Worm (Caenorhabditis elegans) whole organism, L4/young adult: ENCODE results near the gene cyl-1.

Experiments
- W03F9.2 ChIP-seq: fragments of 150-350 bp; optimal IDR thresholded peaks from 2 replicates; lab custom pipeline; 2014; ENCODE audit warnings: missing biosample characterization, missing genetic modification characterization
- dao-5 ChIP-seq: sonication (generic microtip); optimal IDR thresholded peaks from 2 replicates; lab custom pipeline; 2016; ENCODE audit warnings: missing genotype, missing genetic modification characterization, moderate library complexity, missing compliant biosample characterization
- him-1 ChIP-seq: sonication (generic microtip); optimal IDR thresholded peaks from 2 replicates; lab custom pipeline; 2016; ENCODE audit warnings: missing genotype, missing genetic modification reagents, missing genetic modification characterization, missing compliant biosample characterization

Gene cyl-1

DNA sequence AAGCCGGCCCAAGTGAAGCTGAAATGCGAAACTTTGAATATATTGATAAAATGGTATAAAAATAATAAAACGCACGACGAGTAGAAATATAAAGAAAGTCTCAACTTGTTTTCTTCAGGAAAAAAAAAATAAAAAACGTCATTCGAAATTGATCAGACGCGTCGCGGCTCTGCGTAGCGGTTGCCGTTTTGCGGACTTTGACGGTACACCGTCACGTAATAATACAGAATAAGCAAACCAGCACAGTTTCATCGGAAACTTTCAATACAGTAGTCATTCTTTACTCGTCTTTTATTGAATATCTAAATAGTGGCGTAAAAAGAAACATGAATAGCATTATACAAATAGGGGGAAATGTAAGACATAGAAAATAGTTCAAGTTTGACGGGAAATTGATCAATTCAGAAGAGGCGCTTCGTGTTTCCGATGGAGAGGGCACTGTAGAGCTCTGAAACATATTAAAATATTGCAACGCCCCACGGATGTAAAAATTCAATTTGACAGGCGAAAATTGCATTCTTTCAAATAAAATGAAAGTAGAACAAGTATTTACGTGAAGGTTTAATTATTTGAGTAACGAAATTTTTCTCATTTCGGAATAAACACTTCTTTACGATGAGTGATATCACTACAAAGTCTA, at the start of gene cyl-1, which contains the start of gene C52E4.7:
TSS of gene cyl-1 (minus strand) at position 18 of the 640 bp plus-strand sequence.
TSS of gene C52E4.7 (plus strand) at position 590 of the 640 bp plus-strand sequence.
- TF ChIP-seq W03F9.2 (tag; lab: Kevin White, UChicago) (peak; percentile 51), him-1 (tag; lab: Kevin White, UChicago) (no peak)

DNA sequence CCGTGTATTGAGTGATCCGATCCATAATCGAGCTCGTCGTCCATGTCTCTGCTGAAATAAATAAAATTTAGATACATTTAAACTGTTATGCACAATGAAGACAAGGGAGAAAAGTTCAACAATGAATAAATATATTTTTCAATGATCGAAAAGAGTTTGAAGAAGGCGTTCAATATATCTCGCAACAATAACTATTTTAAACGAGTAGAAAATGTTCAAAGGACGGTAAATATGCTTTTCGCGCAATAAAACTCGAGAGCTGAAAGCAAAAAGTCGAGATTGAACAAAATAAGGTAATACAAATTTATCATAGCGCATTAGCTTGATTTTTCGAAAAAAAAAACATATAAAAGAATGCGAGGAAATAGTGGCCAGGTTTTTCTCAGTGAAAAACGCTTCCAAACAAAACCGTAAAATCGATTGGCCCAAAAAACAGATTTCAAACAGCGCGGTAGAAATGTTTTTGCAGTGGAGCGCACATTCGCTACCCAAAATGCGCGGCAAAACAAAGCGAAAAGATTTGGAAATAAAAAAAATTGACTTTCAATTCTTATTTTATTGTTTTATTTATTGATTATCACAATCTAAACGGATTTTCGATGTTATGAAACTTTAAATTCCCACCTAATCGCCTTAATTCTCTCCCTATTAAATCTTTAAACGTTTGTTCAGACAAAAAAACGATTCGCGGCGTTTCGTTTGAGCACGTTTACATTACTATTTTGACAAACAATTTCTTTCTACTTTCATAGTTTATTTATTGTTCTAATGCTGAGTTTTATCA, 47.5 kb upstream of the cyl-1 start, which contains the start of the genes kup-1 and F10C2.4:
TSS of gene kup-1 (minus strand) at position 51 of the 784 bp plus-strand sequence.
TSS of gene F10C2.4 (plus strand) at position 734 of the 784 bp plus-strand sequence.
- no peak for TF ChIP-seq dao-5
- no peak for TF ChIP-seq W03F9.2 (tag; lab: Kevin White, UChicago)
- no peak for TF ChIP-seq him-1 (tag; lab: Kevin White, UChicago)

DNA sequence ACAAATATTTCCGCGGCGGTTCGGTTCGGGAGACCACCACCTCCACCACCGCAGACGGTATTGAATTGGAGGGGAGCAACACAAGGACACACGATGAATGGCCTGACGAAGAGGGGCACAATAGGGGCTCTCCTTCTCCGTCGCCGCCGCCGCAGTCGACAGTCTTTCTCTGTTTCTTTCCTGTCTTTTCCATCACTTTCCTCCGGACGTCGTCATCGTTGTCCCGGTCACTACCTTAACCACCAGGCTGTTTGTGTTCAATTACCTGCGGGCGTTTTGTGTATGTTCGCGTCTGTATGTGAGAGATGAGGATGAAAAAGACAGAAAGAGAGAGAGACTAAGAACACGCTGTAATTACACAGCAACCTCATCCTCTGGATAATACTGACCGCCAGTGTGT, 46.2 kb upstream of the cyl-1 start:
- TF ChIP-seq W03F9.2 (tag; lab: Kevin White, UChicago) (no peak), him-1 (tag; lab: Kevin White, UChicago) (no peak), dao-5 (no peak)

DNA sequence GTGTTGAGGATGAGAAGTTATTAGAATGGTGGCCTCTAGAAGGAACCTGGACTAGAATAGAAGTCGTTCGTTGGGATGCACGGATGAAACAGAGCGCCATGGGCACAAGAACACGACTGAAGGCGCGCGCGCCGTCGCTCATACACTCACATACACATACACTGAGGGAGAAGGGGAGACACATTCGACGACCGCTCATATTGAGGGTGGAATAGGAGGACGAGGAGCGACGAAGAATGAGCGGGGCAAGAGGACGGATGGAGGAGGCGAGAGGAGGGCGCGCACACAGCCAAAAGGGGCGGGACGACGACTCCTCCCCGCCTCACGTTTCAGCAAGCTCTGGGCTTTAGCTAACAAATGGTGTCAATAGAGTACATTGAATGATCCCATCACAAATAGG, 45.3 kb upstream of the cyl-1 start:
- TF ChIP-seq W03F9.2 (tag; lab: Kevin White, UChicago): no peak
- no peak for TF ChIP-seq dao-5
- TF ChIP-seq him-1 (tag; lab: Kevin White, UChicago): peak; percentile 60

DNA sequence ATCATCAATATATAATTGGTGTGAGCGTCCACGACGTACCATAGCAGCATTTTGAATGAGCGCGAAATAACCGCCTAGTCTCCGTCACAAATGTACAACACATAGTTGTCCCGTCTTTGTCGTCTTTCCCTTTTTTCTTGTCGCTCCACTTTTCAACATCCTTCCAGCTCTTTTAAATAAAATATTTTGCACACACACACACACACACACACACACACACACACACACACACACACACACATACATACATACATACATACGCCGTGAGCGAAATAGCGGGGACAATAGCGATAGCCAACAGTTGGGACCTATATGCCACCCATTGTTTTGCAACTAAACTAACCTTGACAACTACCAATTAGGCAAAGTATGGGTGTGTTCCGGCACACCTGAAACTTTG, 44.8 kb upstream of the cyl-1 start:
- TF ChIP-seq him-1 (tag; lab: Kevin White, UChicago) (no peak), dao-5 (no peak), W03F9.2 (tag; lab: Kevin White, UChicago) (no peak)

DNA sequence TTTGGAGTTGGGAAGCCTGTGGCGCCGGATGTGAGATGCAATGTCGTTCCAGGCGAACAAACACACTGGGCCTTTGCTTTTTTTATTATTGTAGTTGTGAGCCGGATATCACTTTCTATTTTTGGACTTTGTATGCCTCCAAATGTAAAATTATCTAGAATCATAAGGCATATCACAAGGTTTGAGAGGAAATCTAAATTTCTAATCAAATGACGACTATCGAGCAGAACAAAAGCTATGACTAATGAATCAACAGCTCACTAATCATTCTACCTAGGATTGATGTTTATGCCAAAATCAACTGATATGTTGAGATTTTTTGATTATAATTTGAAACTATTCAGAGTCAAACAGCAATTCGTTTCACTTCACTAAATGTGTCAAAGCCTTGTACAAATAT, 44.4 kb upstream of the cyl-1 start:
- TF ChIP-seq him-1 (tag; lab: Kevin White, UChicago) (no peak), dao-5 (no peak), W03F9.2 (tag; lab: Kevin White, UChicago) (no peak)

DNA sequence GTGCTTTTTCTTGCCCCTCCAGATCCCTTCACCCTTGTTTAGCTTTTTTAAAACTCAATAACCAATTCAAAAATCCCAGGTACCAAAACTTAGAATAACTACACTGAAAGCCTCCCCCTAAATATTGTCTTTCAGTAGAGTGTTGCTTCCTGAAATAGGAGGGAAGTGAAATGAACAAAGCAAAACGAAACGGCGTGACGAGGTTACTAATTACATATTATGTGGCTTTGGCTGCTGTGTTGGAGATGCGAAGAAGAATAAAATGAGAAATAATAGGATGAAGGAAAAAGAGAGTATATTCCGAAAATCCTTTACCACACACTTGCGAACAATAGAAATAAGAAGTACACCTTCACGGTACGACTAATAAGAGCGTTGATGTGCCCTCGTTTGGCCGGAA, 42.6 kb upstream of the cyl-1 start:
- no peak for TF ChIP-seq W03F9.2 (tag; lab: Kevin White, UChicago)
- TF ChIP-seq him-1 (tag; lab: Kevin White, UChicago): no peak
- no peak for TF ChIP-seq dao-5

DNA sequence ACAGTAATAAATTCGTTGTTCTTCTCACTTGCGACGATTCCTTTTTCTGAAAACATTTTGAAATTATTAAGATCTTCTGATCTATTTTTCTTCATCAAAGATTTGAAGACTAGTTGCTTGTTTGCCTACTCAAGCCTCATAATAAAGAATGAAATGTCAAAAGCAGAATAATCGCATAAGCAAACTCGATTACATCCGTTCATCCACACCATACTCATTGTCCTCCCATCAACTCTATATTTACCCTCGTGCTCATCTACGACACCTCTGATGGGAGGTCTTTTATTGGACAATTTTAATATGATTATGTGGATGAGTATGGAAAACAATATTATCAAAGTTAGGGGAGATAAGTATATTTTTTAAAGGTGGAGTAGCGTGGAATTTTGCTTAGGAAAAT, 40.3 kb upstream of the cyl-1 start:
- TF ChIP-seq him-1 (tag; lab: Kevin White, UChicago) (no peak), W03F9.2 (tag; lab: Kevin White, UChicago) (no peak), dao-5 (no peak)

DNA sequence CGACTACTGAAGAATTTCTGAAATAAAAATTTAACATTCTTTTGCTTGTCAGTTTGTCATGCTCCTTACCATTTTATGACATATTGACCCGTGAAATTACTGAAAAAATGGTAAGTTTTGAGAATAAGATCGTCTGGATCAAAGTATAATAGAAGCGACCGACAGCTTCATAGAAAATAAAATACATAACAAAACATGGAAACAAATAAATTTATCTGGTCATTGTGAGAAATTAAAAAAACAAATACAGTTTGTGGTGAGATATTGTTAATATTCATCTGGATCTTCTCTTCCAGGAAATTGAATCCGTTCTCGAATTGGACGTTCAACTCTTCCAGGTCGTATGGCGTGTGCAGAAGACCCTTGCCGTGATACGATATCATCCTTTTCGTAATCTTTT, 38.5 kb upstream of the cyl-1 start, which contains the start of gene pkc-1:
TSS of gene pkc-1 (minus strand) at position 101 of the 400 bp plus-strand sequence.
- TF ChIP-seq dao-5: no peak
- no peak for TF ChIP-seq him-1 (tag; lab: Kevin White, UChicago)
- no peak for TF ChIP-seq W03F9.2 (tag; lab: Kevin White, UChicago)

DNA sequence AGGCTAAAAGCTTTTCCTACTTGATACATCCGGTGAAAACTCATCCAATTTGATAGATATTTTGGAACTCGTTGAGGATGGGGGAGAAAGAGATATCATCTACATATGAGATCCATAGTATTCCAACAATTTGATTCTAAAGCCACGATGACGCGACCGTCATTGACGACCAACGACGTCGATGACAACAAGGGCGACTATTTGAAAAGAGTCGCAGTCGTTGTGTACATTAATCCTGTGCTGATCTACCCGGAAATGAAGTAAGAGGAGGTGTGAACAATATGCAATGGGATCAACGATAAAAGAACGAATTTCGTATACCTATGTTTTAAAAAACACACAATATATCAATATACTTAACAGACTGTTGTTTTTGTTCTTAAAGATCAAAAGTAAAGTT, 34.6 kb upstream of the cyl-1 start:
- TF ChIP-seq W03F9.2 (tag; lab: Kevin White, UChicago): no peak
- no peak for TF ChIP-seq dao-5
- TF ChIP-seq him-1 (tag; lab: Kevin White, UChicago): no peak

DNA sequence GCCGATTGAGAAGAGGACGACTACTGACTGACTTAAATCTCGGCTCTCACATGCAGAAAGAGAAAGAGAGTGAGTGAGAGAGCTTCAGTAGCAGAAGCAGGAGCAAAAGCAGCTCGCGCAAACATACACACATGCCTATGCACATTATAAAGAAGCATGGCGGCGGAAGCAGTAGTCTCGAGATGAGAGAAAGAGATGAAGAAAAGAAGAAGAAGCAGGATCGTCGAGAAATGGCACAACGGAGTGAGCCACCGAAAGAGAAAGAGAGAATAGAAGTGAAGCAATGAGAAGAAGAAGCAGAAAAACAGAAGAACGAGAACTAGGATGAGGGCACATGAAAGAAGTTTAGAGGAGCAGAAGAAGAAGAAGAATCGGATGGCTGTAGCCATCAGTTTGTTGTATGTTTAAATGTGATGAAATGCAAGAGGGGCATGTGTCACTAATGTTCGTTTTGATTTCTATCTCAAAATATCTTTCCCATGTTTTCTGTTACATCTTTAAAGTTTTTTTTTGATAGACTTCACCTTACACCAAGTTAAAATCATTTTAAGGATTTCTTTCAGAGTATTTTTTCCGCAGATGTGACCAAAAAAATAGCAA, 33.5 kb upstream of the cyl-1 start:
- TF ChIP-seq dao-5 (no peak), him-1 (tag; lab: Kevin White, UChicago) (peak; percentile 80)

DNA sequence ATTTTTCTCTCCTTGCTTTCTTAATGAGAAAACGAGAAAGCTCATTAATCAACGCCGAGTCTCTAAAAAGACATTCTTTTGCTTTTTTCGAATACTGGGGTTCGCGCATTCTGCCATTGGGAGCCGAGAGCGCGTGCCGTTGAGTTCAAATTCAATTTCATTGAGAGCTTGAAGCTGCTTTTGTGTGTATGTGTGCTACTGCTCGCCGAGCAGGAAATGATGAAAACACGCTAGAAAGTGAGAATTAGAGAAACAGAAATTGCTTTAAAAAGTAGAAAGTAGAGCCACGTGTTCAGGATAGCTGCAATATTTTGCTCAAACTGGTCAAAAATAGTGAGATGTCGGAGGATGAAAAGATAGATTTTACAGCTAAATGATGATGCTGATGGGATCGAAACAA, 32.2 kb upstream of the cyl-1 start:
- TF ChIP-seq W03F9.2 (tag; lab: Kevin White, UChicago) (no peak), him-1 (tag; lab: Kevin White, UChicago) (peak; percentile 4)

DNA sequence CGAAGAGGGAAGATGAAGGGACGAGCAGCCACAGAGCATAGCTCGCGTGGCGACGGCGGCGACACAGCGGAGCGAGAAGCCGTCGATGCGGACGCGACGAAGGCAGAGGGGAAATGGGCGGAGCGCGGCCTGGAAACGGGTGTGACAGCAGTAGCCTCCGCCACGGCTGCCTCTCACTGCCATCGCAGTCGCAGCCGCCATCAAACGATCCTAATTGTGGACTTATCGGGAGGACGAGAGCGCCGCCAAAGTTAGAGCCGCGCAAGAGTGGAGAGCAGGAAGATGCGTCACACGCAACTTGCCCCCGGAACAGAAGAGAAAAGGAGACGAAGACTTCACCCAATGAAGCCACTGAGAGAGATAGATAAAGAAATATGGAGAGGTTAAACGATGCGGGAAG, 30.8 kb upstream of the cyl-1 start:
- TF ChIP-seq him-1 (tag; lab: Kevin White, UChicago) (peak; percentile 41), dao-5 (no peak), W03F9.2 (tag; lab: Kevin White, UChicago) (no peak)

DNA sequence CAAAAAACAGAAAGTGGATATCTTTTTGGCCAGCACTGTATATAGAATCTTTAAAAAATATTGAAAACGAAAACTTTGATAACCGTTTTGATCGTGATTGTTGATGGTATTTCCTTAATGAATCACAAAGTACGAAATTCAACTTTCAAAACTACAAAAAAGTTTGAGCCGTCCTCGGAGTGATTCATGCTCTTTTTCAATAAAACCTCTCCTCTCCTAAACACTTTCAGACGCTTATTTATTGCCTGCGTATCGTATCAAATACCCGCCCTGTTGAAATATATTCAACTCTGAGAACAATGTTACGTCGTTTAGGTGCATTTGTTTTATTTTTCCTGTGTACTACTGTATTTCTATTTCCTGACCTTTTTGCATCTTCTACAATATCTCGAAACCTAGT, 27.4 kb upstream of the cyl-1 start:
- TF ChIP-seq dao-5 (no peak), W03F9.2 (tag; lab: Kevin White, UChicago) (no peak), him-1 (tag; lab: Kevin White, UChicago) (no peak)
